Worm (Caenorhabditis elegans): ENCODE data around the gene unc-42.
A peak's percentile ranks its signal among the peaks of the same experiment; 100 is the strongest.

Gene unc-42

DNA sequence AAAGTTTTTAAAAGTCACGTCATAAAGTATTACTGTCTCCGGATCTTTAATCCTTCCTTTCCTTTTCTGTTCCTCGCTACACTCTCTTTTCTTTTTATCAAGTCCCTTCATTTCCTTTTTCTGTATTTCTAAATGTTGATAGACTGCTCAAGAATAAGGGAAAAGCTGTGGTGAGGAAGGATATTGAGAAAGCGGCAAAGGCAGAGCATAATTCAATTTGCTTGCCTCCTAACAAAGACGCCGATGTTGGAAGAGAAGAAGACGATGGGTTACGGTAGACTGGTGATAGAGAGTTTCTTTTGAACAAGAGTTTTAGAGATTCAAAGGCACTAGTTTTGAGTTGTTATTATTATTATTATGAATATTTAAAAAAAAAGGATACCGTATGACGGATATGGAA is 3.6 kb downstream of the unc-42 start:
- peak; percentile 15 for TF ChIP-seq ceh-31 (tag; optimal IDR thresholded peaks at IDR 0.05)
- TF ChIP-seq hlh-13 (GFP tag; optimal IDR thresholded peaks at IDR 0.05) = no peak
- TF ChIP-seq hlh-8 (tag; optimal IDR thresholded peaks at IDR 0.05) = no peak

DNA sequence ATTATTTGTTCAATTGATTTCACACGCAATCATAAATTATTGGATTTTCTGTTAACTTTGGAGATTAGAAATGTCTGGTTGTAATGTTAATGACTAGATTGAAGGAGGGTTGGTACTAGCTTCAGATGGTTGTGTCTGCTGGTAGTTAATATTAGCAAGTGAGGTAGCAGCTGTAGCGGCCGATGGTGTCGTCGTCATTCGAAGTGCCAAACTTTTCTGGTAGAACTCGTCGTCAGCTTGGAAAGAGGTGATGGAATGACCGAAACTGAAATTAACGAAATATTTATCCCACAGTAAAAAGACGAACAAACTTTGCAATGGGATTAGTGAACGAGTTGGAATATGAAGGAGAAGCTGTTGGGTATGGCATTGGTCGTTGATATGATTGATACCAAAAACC is 4.6 kb downstream of the unc-42 start:
- TF ChIP-seq hlh-6 (tag; optimal IDR thresholded peaks at IDR 0.05) (no peak), pha-4 (tag; optimal IDR thresholded peaks at IDR 0.05) (no peak), ceh-22 (tag; optimal IDR thresholded peaks at IDR 0.05) (no peak), unc-86 (tag; optimal IDR thresholded peaks at IDR 0.05) (no peak), odd-2 (tag; optimal IDR thresholded peaks at IDR 0.05) (no peak), lin-11 (tag; optimal IDR thresholded peaks at IDR 0.05) (no peak), pag-3 (tag; optimal IDR thresholded peaks at IDR 0.05; ENCODE audit: borderline replicate concordance) (no peak), ceh-24 (tag; optimal IDR thresholded peaks at IDR 0.05) (no peak), ceh-6 (GFP tag; optimal IDR thresholded peaks at IDR 0.05) (no peak), F13H6.1 (tag; optimal IDR thresholded peaks at IDR 0.05) (no peak), hlh-8 (tag; optimal IDR thresholded peaks at IDR 0.05) (no peak), ama-1 (optimal IDR thresholded peaks at IDR 0.05) (no peak), unc-42 (tag; optimal IDR thresholded peaks at IDR 0.05) (no peak), ceh-9 (tag; optimal IDR thresholded peaks at IDR 0.05) (no peak), nhr-11 (tag; optimal IDR thresholded peaks at IDR 0.05) (no peak), madf-2 (tag; optimal IDR thresholded peaks at IDR 0.05) (no peak)

DNA sequence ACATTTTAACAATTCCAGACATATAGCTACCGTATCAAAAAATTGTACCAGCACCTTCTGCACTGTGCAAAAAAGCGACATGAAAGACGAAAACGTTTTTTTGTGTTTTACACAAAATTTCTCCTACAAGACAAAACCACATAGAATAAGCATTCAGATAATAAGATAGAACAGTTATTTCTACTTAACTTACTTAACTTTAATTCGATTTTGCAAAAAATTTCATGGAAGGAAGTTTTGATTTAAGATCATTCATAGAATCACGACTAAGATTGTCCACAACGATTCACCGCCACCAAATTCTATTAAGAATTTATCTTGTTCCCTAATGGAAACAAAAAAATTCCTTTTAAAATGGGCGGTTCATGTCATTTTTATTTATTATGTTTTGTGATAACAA is 5.4 kb downstream of the unc-42 start:
- TF ChIP-seq mec-3 (tag; optimal IDR thresholded peaks at IDR 0.05; ENCODE audit: borderline replicate concordance) = no peak
- no peak for TF ChIP-seq hlh-15 (tag; optimal IDR thresholded peaks at IDR 0.05)
- no peak for TF ChIP-seq pha-4 (tag; optimal IDR thresholded peaks at IDR 0.05)
- TF ChIP-seq pax-1 (tag; optimal IDR thresholded peaks at IDR 0.05) = no peak
- no peak for TF ChIP-seq zip-5 (tag; optimal IDR thresholded peaks at IDR 0.05)
- TF ChIP-seq npax-4 (tag; optimal IDR thresholded peaks at IDR 0.05) = no peak
- no peak for TF ChIP-seq K02D7.2 (tag; optimal IDR thresholded peaks at IDR 0.05)
- no peak for TF ChIP-seq nhr-232 (tag; optimal IDR thresholded peaks at IDR 0.05)
- no peak for TF ChIP-seq madf-2 (tag; optimal IDR thresholded peaks at IDR 0.05)
- no peak for TF ChIP-seq lin-11 (tag; optimal IDR thresholded peaks at IDR 0.05)
- TF ChIP-seq ama-1 (optimal IDR thresholded peaks at IDR 0.05) = no peak
- no peak for TF ChIP-seq ceh-19 (GFP tag; optimal IDR thresholded peaks at IDR 0.05)
- no peak for TF ChIP-seq dmd-4 (tag; optimal IDR thresholded peaks at IDR 0.05; ENCODE audit: borderline replicate concordance)
- TF ChIP-seq sdc-2 (tag; optimal IDR thresholded peaks at IDR 0.05) = no peak
- TF ChIP-seq ttx-3 (tag; optimal IDR thresholded peaks at IDR 0.05) = no peak
- no peak for TF ChIP-seq Y22D7AL.16 (tag; optimal IDR thresholded peaks at IDR 0.05)
- TF ChIP-seq fax-1 (tag; optimal IDR thresholded peaks at IDR 0.05) = no peak
- no peak for TF ChIP-seq T23F11.4 (GFP tag; optimal IDR thresholded peaks at IDR 0.05)
- TF ChIP-seq ztf-16 (tag; optimal IDR thresholded peaks at IDR 0.05) = no peak
- TF ChIP-seq unc-42 (tag; optimal IDR thresholded peaks at IDR 0.05) = no peak

DNA sequence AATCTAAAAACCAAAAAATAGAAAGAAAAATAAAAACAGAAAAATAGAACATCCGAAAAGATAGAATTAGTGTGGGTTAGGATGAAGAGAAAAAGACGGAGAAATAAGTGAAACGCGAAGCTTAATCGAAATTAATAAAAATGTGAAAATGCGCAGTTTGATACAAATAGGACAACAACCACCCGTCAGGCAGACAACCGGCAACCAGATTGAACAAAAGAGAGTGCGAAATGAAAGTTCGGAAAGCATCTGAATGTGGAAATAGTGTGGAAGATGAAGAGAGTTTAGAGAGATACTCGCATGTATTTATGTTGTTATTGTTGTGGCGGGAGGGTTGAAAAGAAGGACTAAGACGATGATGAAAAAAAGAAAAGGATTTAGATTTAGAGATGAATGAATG is 10.8 kb downstream of the unc-42 start:
- TF ChIP-seq pros-1 (tag; optimal IDR thresholded peaks at IDR 0.05) (no peak), ceh-2 (tag; optimal IDR thresholded peaks at IDR 0.05) (no peak), odd-2 (tag; optimal IDR thresholded peaks at IDR 0.05) (no peak), lim-6 (tag; optimal IDR thresholded peaks at IDR 0.05) (no peak), ceh-24 (tag; optimal IDR thresholded peaks at IDR 0.05) (no peak), ahr-1 (tag; optimal IDR thresholded peaks at IDR 0.05) (no peak), sox-2 (GFP tag; IDR thresholded peaks at IDR 0.05) (no peak), hlh-13 (GFP tag; optimal IDR thresholded peaks at IDR 0.05) (no peak), zip-5 (tag; optimal IDR thresholded peaks at IDR 0.05) (no peak), F13H6.1 (tag; optimal IDR thresholded peaks at IDR 0.05) (no peak), elt-2 (tag; optimal IDR thresholded peaks at IDR 0.05) (no peak)
